Fruit fly (Drosophila melanogaster): ENCODE results near the gene CG43092.
A peak's percentile ranks its signal among the peaks of the same experiment; 100 is the strongest.

The CG43092 gene

DNA sequence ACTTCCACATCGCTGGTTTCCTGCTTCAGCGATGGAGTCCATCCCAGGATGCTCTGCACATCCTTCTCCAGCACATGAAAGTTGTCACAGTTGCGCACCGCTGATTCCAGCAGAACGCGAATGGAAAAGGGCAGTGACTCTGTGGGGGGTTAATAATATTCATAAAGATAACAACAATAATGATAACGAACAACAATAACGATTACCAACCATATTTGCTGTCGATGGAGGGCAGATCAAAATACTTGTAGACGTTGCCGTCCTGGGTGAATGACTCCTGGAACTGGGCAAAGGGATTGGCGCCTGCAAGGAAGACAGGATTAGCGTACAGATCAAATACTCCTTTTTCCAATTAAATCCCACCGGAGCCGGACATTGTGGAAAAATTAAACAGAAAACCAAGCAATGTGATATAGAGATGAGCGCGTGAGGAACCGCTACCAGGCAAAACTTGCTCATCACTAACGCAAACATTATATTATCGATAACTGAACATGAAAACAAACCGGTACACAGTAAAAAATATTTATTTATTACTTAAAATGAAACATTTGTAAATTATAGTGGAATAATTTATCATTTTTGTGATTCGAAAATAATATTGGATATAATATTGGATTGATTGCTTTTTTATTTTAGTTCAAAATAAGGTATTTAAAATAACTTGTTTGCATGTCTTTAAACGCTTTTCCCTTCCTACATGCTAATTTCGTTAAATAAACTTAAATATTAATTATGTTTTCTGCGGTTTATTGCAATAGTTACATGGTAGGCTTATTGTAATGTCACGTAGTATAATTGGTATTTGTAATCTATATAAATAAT, 45.1 kb downstream of the CG43092 start, which contains the start of gene Irp-1A (continued):
- TF ChIP-seq CG4404 (GFP tag; IDR thresholded peaks at IDR 0.05) = peak; percentile 25; the same call in 1 of the 2 replicates
- peak; percentile 87 for TF ChIP-seq sob (GFP tag; IDR thresholded peaks at IDR 0.05)
- no peak for TF ChIP-seq CG4854 (GFP tag; optimal IDR thresholded peaks at IDR 0.05)
- TF ChIP-seq CG13296 (GFP tag; optimal IDR thresholded peaks at IDR 0.05) = peak; percentile 85
- TF ChIP-seq Neu2 (GFP tag; optimal IDR thresholded peaks at IDR 0.05; ENCODE audit: borderline replicate concordance) = no peak
- peak; percentile 18 for TF ChIP-seq CG18476 (GFP tag; optimal IDR thresholded peaks at IDR 0.05)
- peak; percentile 71 for TF ChIP-seq CG10209 (GFP tag; optimal IDR thresholded peaks at IDR 0.05)
- TF ChIP-seq NFAT (GFP tag; IDR thresholded peaks at IDR 0.05) = peak; percentile 64; the same call in 1 of the 2 replicates
- TF ChIP-seq Mrtf (GFP tag; IDR thresholded peaks at IDR 0.05) = peak; percentile 35; the same call in 1 of the 3 replicates
- TF ChIP-seq Bdp1 (GFP tag; optimal IDR thresholded peaks at IDR 0.05) = peak; percentile 3
- peak; percentile 39 for TF ChIP-seq CG2202 (tag; optimal IDR thresholded peaks at IDR 0.05)
- TF ChIP-seq Opbp (GFP tag; IDR thresholded peaks at IDR 0.05; ENCODE audit: partially characterized antibody) = peak; percentile 85
- TF ChIP-seq CG4820 (GFP tag; optimal IDR thresholded peaks at IDR 0.05) = peak; percentile 2
- TF ChIP-seq MESR4 (GFP tag; optimal IDR thresholded peaks at IDR 0.05) = peak; percentile 62
- peak; percentile 77 for TF ChIP-seq CG6689 (GFP tag; IDR thresholded peaks at IDR 0.05)
- no peak for TF ChIP-seq aop (GFP tag; IDR thresholded peaks at IDR 0.05)
- TF ChIP-seq otp (GFP tag; IDR thresholded peaks at IDR 0.05) = no peak
- peak; percentile 61 for TF ChIP-seq CG1603 (tag; optimal IDR thresholded peaks at IDR 0.05)
- peak; percentile 74; the same call in 2 of the 3 replicates for TF ChIP-seq vnd (GFP tag; IDR thresholded peaks at IDR 0.05; ENCODE audit: partially characterized antibody)
- TF ChIP-seq CG12744 (GFP tag; optimal IDR thresholded peaks at IDR 0.05) = no peak
- TF ChIP-seq usp (GFP tag; optimal IDR thresholded peaks at IDR 0.05) = no peak
- TF ChIP-seq NC2α (GFP tag; optimal IDR thresholded peaks at IDR 0.05) = no peak
- no peak for TF ChIP-seq CG6175 (GFP tag; IDR thresholded peaks at IDR 0.05)
- TF ChIP-seq dysf (GFP tag; IDR thresholded peaks at IDR 0.05) = peak; percentile 72; the same call in 2 of the 3 replicates
- peak in 1 of 2 experiments; percentile 83 for TF ChIP-seq bsh (GFP tag; optimal IDR thresholded peaks at IDR 0.05)
- peak; percentile 42 for TF ChIP-seq ssp (GFP tag; IDR thresholded peaks at IDR 0.05)
- TF ChIP-seq CG6791 (GFP tag; IDR thresholded peaks at IDR 0.05; ENCODE audit: partially characterized antibody) = peak; percentile 79
- peak; percentile 11 for TF ChIP-seq nau (GFP tag; optimal IDR thresholded peaks at IDR 0.05)
- TF ChIP-seq Hsf (GFP tag; optimal IDR thresholded peaks at IDR 0.05) = peak; percentile 49
- no peak for TF ChIP-seq chm (GFP tag; IDR thresholded peaks at IDR 0.05)
- no peak for TF ChIP-seq Atf-2 (GFP tag; optimal IDR thresholded peaks at IDR 0.05)
- TF ChIP-seq Mad (GFP tag; optimal IDR thresholded peaks at IDR 0.05) = no peak
- TF ChIP-seq CG31388 (GFP tag; optimal IDR thresholded peaks at IDR 0.05) = peak; percentile 31
- peak; percentile 44 for TF ChIP-seq CG3407 (GFP tag; optimal IDR thresholded peaks at IDR 0.05)
- TF ChIP-seq peb (GFP tag; IDR thresholded peaks at IDR 0.05) = peak; percentile 32; the same call in 1 of the 2 replicates
- TF ChIP-seq bigmax (GFP tag; optimal IDR thresholded peaks at IDR 0.05) = no peak
- peak; percentile 71 for TF ChIP-seq CG2129 (GFP tag; IDR thresholded peaks at IDR 0.05; ENCODE audit: partially characterized antibody)
- TF ChIP-seq fd64A (GFP tag; optimal IDR thresholded peaks at IDR 0.05) = no peak
- no peak for TF ChIP-seq chif (GFP tag; optimal IDR thresholded peaks at IDR 0.05)
- TF ChIP-seq h (optimal IDR thresholded peaks at IDR 0.05) = no peak
- peak; percentile 83 for TF ChIP-seq CG17359 (tag; optimal IDR thresholded peaks at IDR 0.05)
- no peak for TF ChIP-seq CG7745 (tag; optimal IDR thresholded peaks at IDR 0.05)
- peak; percentile 51; the same call in 1 of the 2 replicates for TF ChIP-seq gsb (GFP tag; IDR thresholded peaks at IDR 0.05)
- no peak for TF ChIP-seq CG10565 (GFP tag; optimal IDR thresholded peaks at IDR 0.05)
- peak; percentile 84 for TF ChIP-seq unc-4 (GFP tag; IDR thresholded peaks at IDR 0.05; ENCODE audit: partially characterized antibody)
- TF ChIP-seq Antp (GFP tag; optimal IDR thresholded peaks at IDR 0.05) = peak; percentile 19
- 0 out of 2 replicates have a peak, but pooled peaks have one; percentile 26 for TF ChIP-seq Taf1 (GFP tag; IDR thresholded peaks at IDR 0.05)
- no peak for TF ChIP-seq CG4282 (GFP tag; optimal IDR thresholded peaks at IDR 0.05)
- no peak for TF ChIP-seq ftz-f1 (GFP tag; optimal IDR thresholded peaks at IDR 0.05)

Measured in whole organism, embryonic.